Worm (Caenorhabditis elegans) whole organism, L2 larva: ENCODE results near the gene pdhb-1.
A peak's percentile ranks its signal among the peaks of the same experiment; 100 is the strongest.

Source experiments
- F13H6.1 ChIP-seq: sonication (generic microtip); optimal IDR thresholded peaks from 2 replicates; lab custom pipeline; 2016; ENCODE audit warnings: missing genetic modification characterization, missing compliant biosample characterization
- Y55F3AM.14 ChIP-seq: fragments of 200-800 bp; sonication (Bioruptor generic); optimal IDR thresholded peaks from 2 replicates; lab custom pipeline; 2018; ENCODE audit warnings: mild to moderate bottlenecking, missing genetic modification characterization, missing compliant biosample characterization
- ZK546.5 ChIP-seq: sonication (generic microtip); optimal IDR thresholded peaks from 2 replicates; lab custom pipeline; 2017; ENCODE audit warnings: missing biosample characterization, missing genetic modification characterization
- alr-1 ChIP-seq: fragments of 150-350 bp; optimal IDR thresholded peaks from 2 replicates; lab custom pipeline; 2014; ENCODE audit warnings: missing biosample characterization, missing genetic modification characterization
- aly-2 ChIP-seq: fragments of 150-350 bp; optimal IDR thresholded peaks from 2 replicates; lab custom pipeline; 2014; ENCODE audit warnings: missing biosample characterization, missing genetic modification characterization
- ama-1 ChIP-seq: fragments of 150-350 bp; optimal IDR thresholded peaks from 2 replicates; lab custom pipeline; 2018; ENCODE audit warnings: inconsistent platforms
- ceh-16 ChIP-seq: fragments of 150-350 bp; optimal IDR thresholded peaks from 2 replicates; lab custom pipeline; 2014; ENCODE audit warnings: missing biosample characterization, missing genetic modification characterization
- crh-2 ChIP-seq: sonication (generic microtip); optimal IDR thresholded peaks from 2 replicates; lab custom pipeline; 2017; ENCODE audit warnings: missing biosample characterization, missing genetic modification characterization
- egl-27 ChIP-seq: sonication (generic microtip); optimal IDR thresholded peaks from 3 replicates; lab custom pipeline; 2017; ENCODE audit warnings: missing biosample characterization, missing genetic modification reagents, missing genetic modification characterization
- elt-1 ChIP-seq: fragments of 150-350 bp; optimal IDR thresholded peaks from 2 replicates; lab custom pipeline; 2014; ENCODE audit warnings: missing biosample characterization, missing genetic modification characterization
- elt-3 ChIP-seq: sonication (generic microtip); optimal IDR thresholded peaks from 2 replicates; lab custom pipeline; 2017; ENCODE audit warnings: missing biosample characterization, missing genetic modification characterization
- fos-1 ChIP-seq: fragments of 150-350 bp; optimal IDR thresholded peaks from 2 replicates; lab custom pipeline; 2014; ENCODE audit warnings: missing biosample characterization, missing genetic modification characterization
- gmeb-1 ChIP-seq: fragments of 150-350 bp; optimal IDR thresholded peaks from 2 replicates; lab custom pipeline; 2014; ENCODE audit warnings: missing biosample characterization, missing genetic modification characterization
- lin-11 ChIP-seq: fragments of 150-350 bp; sonication (generic microtip); optimal IDR thresholded peaks from 2 replicates; lab custom pipeline; 2014; ENCODE audit warnings: missing biosample characterization, missing genetic modification characterization, inconsistent platforms, mixed read lengths
- lin-13 ChIP-seq: fragments of 150-350 bp; optimal IDR thresholded peaks from 2 replicates; lab custom pipeline; 2014; ENCODE audit warnings: missing biosample characterization, missing genetic modification reagents, missing genetic modification characterization
- lin-39 ChIP-seq: fragments of 150-350 bp; optimal IDR thresholded peaks from 2 replicates; lab custom pipeline; 2014; ENCODE audit warnings: missing biosample characterization, missing genetic modification reagents, missing genetic modification characterization
- lsy-2 ChIP-seq, 2 experiments: fragments of 150-350 bp in 1 of 2; sonication (generic microtip) in 1 of 2; optimal IDR thresholded peaks; 2 replicates each; lab custom pipeline; 2014 to 2017; ENCODE audit warnings: missing biosample characterization in 2 of 2, missing genetic modification characterization in 2 of 2
- mab-5 ChIP-seq: fragments of 150-350 bp; optimal IDR thresholded peaks from 2 replicates; lab custom pipeline; 2014; ENCODE audit warnings: missing biosample characterization, missing genetic modification characterization
- nhr-10 ChIP-seq: sonication (generic microtip); optimal IDR thresholded peaks from 2 replicates; lab custom pipeline; 2017; ENCODE audit warnings: missing biosample characterization, missing genetic modification characterization
- nhr-129 ChIP-seq: fragments of 150-350 bp; optimal IDR thresholded peaks from 2 replicates; lab custom pipeline; 2014; ENCODE audit warnings: missing biosample characterization, missing genetic modification characterization
- nhr-21 ChIP-seq: fragments of 150-350 bp; optimal IDR thresholded peaks from 2 replicates; lab custom pipeline; 2014; ENCODE audit warnings: missing biosample characterization, missing genetic modification characterization
- nhr-23 ChIP-seq: fragments of 150-350 bp; optimal IDR thresholded peaks from 2 replicates; lab custom pipeline; 2014; ENCODE audit warnings: missing biosample characterization, missing genetic modification reagents, missing genetic modification characterization
- nhr-237 ChIP-seq: fragments of 150-350 bp; optimal IDR thresholded peaks from 2 replicates; lab custom pipeline; 2014; ENCODE audit warnings: missing biosample characterization, missing genetic modification characterization
- nhr-25 ChIP-seq: fragments of 150-350 bp; sonication (generic microtip); optimal IDR thresholded peaks from 3 replicates; lab custom pipeline; 2014; ENCODE audit warnings: missing biosample characterization, missing genetic modification characterization
- nhr-77 ChIP-seq: fragments of 150-350 bp; optimal IDR thresholded peaks from 2 replicates; lab custom pipeline; 2014; ENCODE audit warnings: missing biosample characterization, missing genetic modification characterization
- peb-1 ChIP-seq: fragments of 150-350 bp; optimal IDR thresholded peaks from 2 replicates; lab custom pipeline; 2014; ENCODE audit warnings: missing biosample characterization, missing genetic modification characterization
- sem-4 ChIP-seq: fragments of 150-350 bp; optimal IDR thresholded peaks from 2 replicates; lab custom pipeline; 2014; ENCODE audit warnings: missing biosample characterization, missing genetic modification reagents, missing genetic modification characterization
- sma-3 ChIP-seq: sonication (generic microtip); optimal IDR thresholded peaks from 2 replicates; lab custom pipeline; 2016; ENCODE audit warnings: missing genetic modification reagents, missing genetic modification characterization, missing compliant biosample characterization
- sma-9 ChIP-seq, 2 experiments: fragments of 150-350 bp in 1 of 2; sonication (generic microtip) in 1 of 2; optimal IDR thresholded peaks; 2 replicates each; lab custom pipeline; 2014 to 2016; ENCODE audit warnings: missing genetic modification characterization in 2 of 2, mild to moderate bottlenecking in 1 of 2, missing biosample characterization in 1 of 2, missing compliant biosample characterization in 1 of 2, missing genetic modification reagents in 1 of 2, moderate library complexity in 1 of 2
- snpc-4 ChIP-seq: fragments of 150-350 bp; optimal IDR thresholded peaks from 2 replicates; lab custom pipeline; 2014; ENCODE audit warnings: missing biosample characterization, missing genetic modification characterization
- unc-39 ChIP-seq: fragments of 150-350 bp; optimal IDR thresholded peaks from 2 replicates; lab custom pipeline; 2014; ENCODE audit warnings: missing biosample characterization, missing genetic modification characterization
- unc-55 ChIP-seq: fragments of 150-350 bp; sonication (generic microtip); optimal IDR thresholded peaks from 3 replicates; lab custom pipeline; 2014; ENCODE audit warnings: missing biosample characterization, missing genetic modification reagents, missing genetic modification characterization
- zag-1 ChIP-seq: fragments of 150-350 bp; optimal IDR thresholded peaks from 2 replicates; lab custom pipeline; 2014; ENCODE audit warnings: missing biosample characterization, missing genetic modification characterization
- ztf-4 ChIP-seq: fragments of 150-350 bp; optimal IDR thresholded peaks from 2 replicates; lab custom pipeline; 2014; ENCODE audit warnings: missing biosample characterization, missing genetic modification characterization

Gene pdhb-1

ce11 chrIV:3439354-3439753 is 39.9 kb downstream of the pdhb-1 start, which contains the start of gene grd-3:
grd-3 (plus strand) TSS chrIV:3439655.
- TF ChIP-seq nhr-25 (tag; lab: Kevin White, UChicago) (peak; percentile 62), elt-1 (peak; percentile 81), F13H6.1 (tag; lab: Kevin White, UChicago) (no peak), ceh-16 (tag; lab: Kevin White, UChicago) (peak; percentile 72), sma-9 (GFP tag; optimal IDR thresholded peaks at IDR 0.05; lab: Kevin White, UChicago) (peak; percentile 43), sma-9 (tag; optimal IDR thresholded peaks at IDR 0.05; lab: Kevin White, UChicago) (no peak)
- TF ChIP-seq, all 48 proteins: peak for 4

- peak; percentile 72 for TF ChIP-seq elt-1
- no peak for TF ChIP-seq unc-55
- TF ChIP-seq Y55F3AM.14 (GFP tag; lab: Kevin White, UChicago), result no peak
- TF ChIP-seq unc-39 (tag; lab: Kevin White, UChicago), result no peak
- TF ChIP-seq nhr-25 (tag; lab: Kevin White, UChicago), result peak; percentile 35
- TF ChIP-seq mab-5 (tag; lab: Kevin White, UChicago), result no peak
- TF ChIP-seq aly-2 (tag; lab: Kevin White, UChicago), result no peak
- TF ChIP-seq crh-2 (tag; lab: Kevin White, UChicago), result no peak
- TF ChIP-seq lin-11 (tag; lab: Kevin White, UChicago), result no peak
- TF ChIP-seq nhr-129 (tag; lab: Kevin White, UChicago), result no peak
- no peak for TF ChIP-seq nhr-23 (tag; lab: Kevin White, UChicago)
- TF ChIP-seq lsy-2 (tag; optimal IDR thresholded peaks at IDR 0.05; lab: Kevin White, UChicago), result no peak
- no peak for TF ChIP-seq lin-13 (GFP tag; lab: Kevin White, UChicago)
- no peak for TF ChIP-seq fos-1 (tag; lab: Kevin White, UChicago)
- TF ChIP-seq alr-1, result no peak
- no peak for TF ChIP-seq lin-39
- TF ChIP-seq ama-1 (lab: Kevin White, UChicago), result no peak
- no peak for TF ChIP-seq nhr-10 (tag; lab: Kevin White, UChicago)
- TF ChIP-seq egl-27 (tag; lab: Kevin White, UChicago), result no peak
- peak; percentile 54 for TF ChIP-seq sma-9 (GFP tag; optimal IDR thresholded peaks at IDR 0.05; lab: Kevin White, UChicago)
- no peak for TF ChIP-seq sma-9 (tag; optimal IDR thresholded peaks at IDR 0.05; lab: Kevin White, UChicago)
- peak; percentile 70 for TF ChIP-seq ceh-16 (tag; lab: Kevin White, UChicago)
- TF ChIP-seq F13H6.1 (tag; lab: Kevin White, UChicago), result no peak
These were observed 41.4 kb downstream of the pdhb-1 start, which contains the start of gene grd-10 for ce11 chrIV:3440848-3441247. grd-10 (plus strand) TSS chrIV:3441055.

- TF ChIP-seq nhr-23 (tag; lab: Kevin White, UChicago), result no peak
- TF ChIP-seq sma-3 (GFP tag; lab: Kevin White, UChicago), result no peak
- TF ChIP-seq nhr-237, result no peak
- TF ChIP-seq unc-39 (tag; lab: Kevin White, UChicago), result no peak
These were observed 43.0 kb downstream of the pdhb-1 start for ce11 chrIV:3442513-3442912.

ce11 chrIV:3444101-3444500 is 44.6 kb downstream of the pdhb-1 start, which contains the start of gene F09D12.2:
F09D12.2 (minus strand) TSS chrIV:3444201.
- TF ChIP-seq crh-2 (tag; lab: Kevin White, UChicago) (no peak), elt-1 (no peak), elt-3 (no peak), lin-13 (GFP tag; lab: Kevin White, UChicago) (no peak), aly-2 (tag; lab: Kevin White, UChicago) (no peak), nhr-129 (tag; lab: Kevin White, UChicago) (no peak), gmeb-1 (tag; lab: Kevin White, UChicago) (no peak), snpc-4 (tag; lab: Kevin White, UChicago) (no peak), ztf-4 (tag; lab: Kevin White, UChicago) (no peak), nhr-21 (no peak), nhr-25 (tag; lab: Kevin White, UChicago) (no peak), ZK546.5 (tag; lab: Kevin White, UChicago) (no peak)
- TF ChIP-seq, all 48 proteins: peak for 0

ce11 chrIV:3444614-3445013 is 45.1 kb downstream of the pdhb-1 start, which contains the start of gene F58E2.5:
F58E2.5 (plus strand) TSS chrIV:3444914.
- TF ChIP-seq zag-1 (no peak), peb-1 (tag; lab: Kevin White, UChicago) (no peak), nhr-77 (tag; lab: Kevin White, UChicago) (no peak), fos-1 (tag; lab: Kevin White, UChicago) (no peak), mab-5 (tag; lab: Kevin White, UChicago) (no peak), nhr-237 (no peak), unc-39 (tag; lab: Kevin White, UChicago) (no peak), sem-4 (tag; lab: Kevin White, UChicago) (no peak), nhr-10 (tag; lab: Kevin White, UChicago) (no peak)
